Worm (Caenorhabditis elegans) whole organism, L1 larva: ENCODE data around the gene ZK177.3.

ENCODE experiments used
- C04F5.9 ChIP-seq: sonication (generic microtip); optimal IDR thresholded peaks from 2 replicates; lab custom pipeline; 2016; ENCODE audit warnings: missing genetic modification characterization, missing compliant biosample characterization
- C16A3.4 ChIP-seq: fragments of 150-350 bp; optimal IDR thresholded peaks from 2 replicates; lab custom pipeline; 2014; ENCODE audit warnings: missing biosample characterization, missing genetic modification characterization
- C34B4.2 ChIP-seq: sonication (generic microtip); optimal IDR thresholded peaks from 2 replicates; lab custom pipeline; 2017; ENCODE audit warnings: mild to moderate bottlenecking, missing genetic modification characterization, missing compliant biosample characterization
- Y116A8C.19 ChIP-seq: sonication (generic microtip); optimal IDR thresholded peaks from 2 replicates; lab custom pipeline; 2016; ENCODE audit warnings: missing compliant biosample characterization, missing genetic modification characterization, borderline replicate concordance
- alr-1 ChIP-seq: fragments of 200-800 bp; sonication (Bioruptor generic); optimal IDR thresholded peaks from 2 replicates; lab custom pipeline; 2018; ENCODE audit warnings: borderline replicate concordance, mild to moderate bottlenecking, missing genetic modification characterization, missing compliant biosample characterization
- blmp-1 ChIP-seq: fragments of 150-350 bp; optimal IDR thresholded peaks from 2 replicates; lab custom pipeline; 2014; ENCODE audit warnings: missing biosample characterization, missing genetic modification characterization
- ceh-8 ChIP-seq: fragments of 200-800 bp; sonication (Bioruptor generic); optimal IDR thresholded peaks from 2 replicates; lab custom pipeline; 2018; ENCODE audit warnings: mild to moderate bottlenecking, missing genetic modification characterization, moderate library complexity, missing compliant biosample characterization
- ceh-88 ChIP-seq: fragments of 200-800 bp; sonication (Bioruptor generic); IDR thresholded peaks from 2 replicates; pipeline ENCODE4 v1.3.6; 2022; ENCODE audit warnings: missing genetic modification characterization, missing compliant biosample characterization
- ces-1 ChIP-seq: fragments of 150-350 bp; optimal IDR thresholded peaks from 2 replicates; lab custom pipeline; 2014; ENCODE audit warnings: missing biosample characterization, missing genetic modification reagents, missing genetic modification characterization
- dpl-1 ChIP-seq, 3 experiments: fragments of 150-350 bp in 2 of 3; sonication (generic microtip) in 1 of 3; optimal IDR thresholded peaks; 2 replicates each; lab custom pipeline; 2014 to 2017; ENCODE audit warnings: missing biosample characterization in 3 of 3, missing genetic modification characterization in 3 of 3, missing genetic modification reagents in 3 of 3
- efl-1 ChIP-seq, 4 experiments: fragments of 150-350 bp; optimal IDR thresholded peaks in 3 of 4; peaks in 1 of 4; 1 replicate in 1 of 4; 2 replicates in 3 of 4; lab custom pipeline; 2014; ENCODE audit warnings: missing biosample characterization in 2 of 4, missing genetic modification characterization in 2 of 4, missing genetic modification reagents in 2 of 4
- efl-3 ChIP-seq: fragments of 200-800 bp; sonication (Bioruptor generic); optimal IDR thresholded peaks from 2 replicates; lab custom pipeline; 2018; ENCODE audit warnings: mild to moderate bottlenecking, missing genetic modification characterization, missing compliant biosample characterization
- egl-27 ChIP-seq, 2 experiments: fragments of 150-350 bp in 1 of 2; sonication (generic microtip); optimal IDR thresholded peaks; 3 replicates each; lab custom pipeline; 2017 to 2018; ENCODE audit warnings: missing biosample characterization in 2 of 2, missing genetic modification characterization in 2 of 2, missing genetic modification reagents in 2 of 2
- elt-2 ChIP-seq: sonication (generic microtip); optimal IDR thresholded peaks from 2 replicates; lab custom pipeline; 2016; ENCODE audit warnings: missing genetic modification characterization, mild to moderate bottlenecking, inconsistent platforms, missing compliant biosample characterization, missing genetic modification reagents
- ets-5 ChIP-seq: fragments of 200-800 bp; sonication (Bioruptor generic); IDR thresholded peaks from 2 replicates; pipeline ENCODE4 v1.3.6; 2022; ENCODE audit warnings: missing genetic modification characterization, missing compliant biosample characterization
- fkh-10 ChIP-seq: sonication (generic microtip); optimal IDR thresholded peaks from 2 replicates; lab custom pipeline; 2017; ENCODE audit warnings: missing biosample characterization, missing genetic modification reagents, missing genetic modification characterization
- fkh-4 ChIP-seq: sonication (generic microtip); optimal IDR thresholded peaks from 2 replicates; lab custom pipeline; 2016; ENCODE audit warnings: missing compliant biosample characterization, missing genetic modification characterization, borderline replicate concordance
- fkh-8 ChIP-seq: sonication (generic microtip); optimal IDR thresholded peaks from 2 replicates; lab custom pipeline; 2016; ENCODE audit warnings: mild to moderate bottlenecking, missing genetic modification characterization, missing compliant biosample characterization
- fos-1 ChIP-seq: fragments of 150-350 bp; optimal IDR thresholded peaks from 2 replicates; lab custom pipeline; 2014; ENCODE audit warnings: missing biosample characterization, missing genetic modification characterization
- hlh-4 ChIP-seq: sonication (generic microtip); optimal IDR thresholded peaks from 2 replicates; lab custom pipeline; 2016; ENCODE audit warnings: mild to moderate bottlenecking, missing genetic modification characterization, missing compliant biosample characterization
- hpl-2 ChIP-seq: fragments of 150-350 bp; optimal IDR thresholded peaks from 2 replicates; lab custom pipeline; 2014; ENCODE audit warnings: missing biosample characterization, missing genetic modification reagents, missing genetic modification characterization
- irx-1 ChIP-seq: sonication (generic microtip); optimal IDR thresholded peaks from 2 replicates; lab custom pipeline; 2016; ENCODE audit warnings: missing genetic modification characterization, missing compliant biosample characterization
- lin-13 ChIP-seq: fragments of 150-350 bp; optimal IDR thresholded peaks from 2 replicates; lab custom pipeline; 2014; ENCODE audit warnings: missing biosample characterization, missing genetic modification reagents, missing genetic modification characterization
- lin-14 ChIP-seq: fragments of 200-800 bp; sonication (Bioruptor generic); optimal IDR thresholded peaks from 2 replicates; lab custom pipeline; 2018; ENCODE audit warnings: mild to moderate bottlenecking, missing genetic modification characterization, moderate library complexity, missing compliant biosample characterization
- lin-15B ChIP-seq: fragments of 150-350 bp; sonication (generic microtip); optimal IDR thresholded peaks from 3 replicates; lab custom pipeline; 2014; ENCODE audit warnings: missing biosample characterization, missing genetic modification characterization
- lin-35 ChIP-seq, 2 experiments: fragments of 150-350 bp; optimal IDR thresholded peaks; 2 replicates each; lab custom pipeline; 2014; ENCODE audit warnings: missing biosample characterization in 2 of 2, missing genetic modification characterization in 2 of 2, missing genetic modification reagents in 2 of 2
- lsy-2 ChIP-seq, 2 experiments: fragments of 150-350 bp; optimal IDR thresholded peaks; 2 replicates each; lab custom pipeline; 2014; ENCODE audit warnings: missing biosample characterization in 2 of 2, missing genetic modification characterization in 2 of 2
- mab-9 ChIP-seq: fragments of 200-800 bp; sonication (Bioruptor generic); IDR thresholded peaks from 2 replicates; pipeline ENCODE4 v1.3.6; 2022; ENCODE audit warnings: missing genetic modification reagents, missing genetic modification characterization, missing compliant biosample characterization
- mef-2 ChIP-seq: fragments of 150-350 bp; optimal IDR thresholded peaks from 2 replicates; lab custom pipeline; 2014; ENCODE audit warnings: missing biosample characterization, missing genetic modification characterization
- mep-1 ChIP-seq: fragments of 150-350 bp; optimal IDR thresholded peaks from 2 replicates; lab custom pipeline; 2014; ENCODE audit warnings: missing biosample characterization, missing genetic modification characterization
- nhr-20 ChIP-seq: sonication (generic microtip); optimal IDR thresholded peaks from 2 replicates; lab custom pipeline; 2016; ENCODE audit warnings: mild to moderate bottlenecking, missing genetic modification characterization, missing compliant biosample characterization
- nhr-71 ChIP-seq: sonication (generic microtip); optimal IDR thresholded peaks from 2 replicates; lab custom pipeline; 2016; ENCODE audit warnings: mild to moderate bottlenecking, missing genetic modification characterization, moderate library complexity, missing compliant biosample characterization
- nhr-76 ChIP-seq: sonication (generic microtip); optimal IDR thresholded peaks from 2 replicates; lab custom pipeline; 2017; ENCODE audit warnings: missing biosample characterization, missing genetic modification characterization
- nhr-90 ChIP-seq: sonication (generic microtip); optimal IDR thresholded peaks from 2 replicates; lab custom pipeline; 2016; ENCODE audit warnings: mild to moderate bottlenecking, missing genetic modification characterization, missing compliant biosample characterization; ENCODE audit not compliant: poor library complexity
- pax-3 ChIP-seq: fragments of 200-800 bp; sonication (Bioruptor generic); optimal IDR thresholded peaks from 2 replicates; lab custom pipeline; 2018; ENCODE audit warnings: mild to moderate bottlenecking, missing genetic modification characterization, moderate library complexity, missing compliant biosample characterization
- pqm-1 ChIP-seq: sonication (generic microtip); optimal IDR thresholded peaks from 3 replicates; lab custom pipeline; 2017; ENCODE audit warnings: missing biosample characterization, missing genetic modification characterization
- skn-1 ChIP-seq: fragments of 150-350 bp; optimal IDR thresholded peaks from 2 replicates; lab custom pipeline; 2014; ENCODE audit warnings: missing biosample characterization, missing genetic modification characterization
- snpc-4 ChIP-seq: fragments of 150-350 bp; optimal IDR thresholded peaks from 2 replicates; lab custom pipeline; 2014; ENCODE audit warnings: missing biosample characterization, missing genetic modification characterization
- sptf-1 ChIP-seq: fragments of 150-350 bp; optimal IDR thresholded peaks from 2 replicates; lab custom pipeline; 2014; ENCODE audit warnings: missing biosample characterization, missing genetic modification characterization
- sup-37 ChIP-seq: fragments of 200-800 bp; sonication (Bioruptor generic); optimal IDR thresholded peaks from 2 replicates; lab custom pipeline; 2018; ENCODE audit warnings: mild to moderate bottlenecking, missing genetic modification characterization, missing compliant biosample characterization
- swsn-7 ChIP-seq: sonication (generic microtip); optimal IDR thresholded peaks from 2 replicates; lab custom pipeline; 2016; ENCODE audit warnings: missing genetic modification characterization, missing compliant biosample characterization
- tbx-2 ChIP-seq: sonication (generic microtip); optimal IDR thresholded peaks from 2 replicates; lab custom pipeline; 2016; ENCODE audit warnings: missing genetic modification characterization, missing compliant biosample characterization
- unc-30 ChIP-seq: sonication (generic microtip); optimal IDR thresholded peaks from 2 replicates; lab custom pipeline; 2017; ENCODE audit warnings: missing biosample characterization, missing genetic modification characterization
- unc-62 ChIP-seq: fragments of 150-350 bp; optimal IDR thresholded peaks from 2 replicates; lab custom pipeline; 2014; ENCODE audit warnings: missing biosample characterization, missing genetic modification reagents, missing genetic modification characterization
- vab-15 ChIP-seq: sonication (generic microtip); optimal IDR thresholded peaks from 2 replicates; lab custom pipeline; 2017; ENCODE audit warnings: missing genotype, mild to moderate bottlenecking, missing genetic modification characterization, missing compliant biosample characterization
- zag-1 ChIP-seq: fragments of 150-350 bp; optimal IDR thresholded peaks from 2 replicates; lab custom pipeline; 2014; ENCODE audit warnings: missing biosample characterization, missing genetic modification characterization
- ztf-11 ChIP-seq, 2 experiments: sonication (generic microtip); optimal IDR thresholded peaks; 2 replicates each; lab custom pipeline; 2016 to 2017; ENCODE audit warnings: missing genetic modification characterization in 2 of 2, missing biosample characterization in 1 of 2, missing compliant biosample characterization in 1 of 2

The ZK177.3 gene

DNA sequence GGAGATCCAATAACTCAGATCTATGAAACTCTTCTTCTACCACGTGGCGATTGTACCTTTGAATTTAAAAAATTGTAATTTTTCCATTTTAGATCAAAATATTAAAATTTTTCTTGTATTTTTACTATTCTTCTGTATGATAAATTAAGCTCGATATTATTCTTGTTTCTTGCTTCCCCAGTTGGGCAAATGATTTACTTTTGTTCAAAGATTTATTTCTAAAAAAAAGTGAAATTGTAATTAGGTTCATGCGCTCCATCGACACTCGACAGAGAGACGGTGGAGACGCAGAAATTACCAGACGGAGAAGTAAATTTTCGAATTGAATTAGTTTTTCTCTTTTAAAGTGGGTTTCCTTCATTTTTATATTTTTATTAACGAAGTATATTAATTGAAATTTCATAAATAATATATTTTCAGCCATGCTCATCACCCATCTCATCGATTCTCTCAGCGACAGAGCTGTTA is 9.8 kb upstream of the ZK177.3 start, which contains the start of gene npp-24:
npp-24 (plus strand) TSS at position 51 of the 468 bp plus-strand sequence.
- TF ChIP-seq pax-3 (tag; lab: Kevin White, UChicago) (no peak), alr-1 (tag; lab: Kevin White, UChicago) (no peak), lin-13 (GFP tag; lab: Kevin White, UChicago) (no peak), zag-1 (no peak), egl-27 (tag; optimal IDR thresholded peaks at IDR 0.05; lab: Kevin White, UChicago) (no peak), C04F5.9 (tag; lab: Kevin White, UChicago) (no peak), fkh-4 (tag; lab: Kevin White, UChicago) (no peak), vab-15 (tag; lab: Kevin White, UChicago) (no peak), lin-35 (GFP tag; optimal IDR thresholded peaks at IDR 0.05; lab: Kevin White, UChicago) (peak in 1 of 2 experiments; percentile 24), fos-1 (tag; lab: Kevin White, UChicago) (no peak), lin-15B (tag; lab: Kevin White, UChicago) (peak; percentile 28), nhr-90 (tag; lab: Kevin White, UChicago) (no peak), ceh-8 (GFP tag; lab: Kevin White, UChicago) (no peak), efl-1 (optimal IDR thresholded peaks at IDR 0.05; lab: Kevin White, UChicago) (peak; percentile 20 to 23), efl-1 (GFP tag; optimal IDR thresholded peaks at IDR 0.05 in 1 of 2; lab: Kevin White, UChicago) (peak in 1 of 2 experiments; percentile 17), efl-3 (GFP tag; lab: Kevin White, UChicago) (no peak), sptf-1 (tag; lab: Kevin White, UChicago) (no peak), snpc-4 (tag; lab: Kevin White, UChicago) (no peak), lsy-2 (tag; optimal IDR thresholded peaks at IDR 0.05; lab: Kevin White, UChicago) (peak in 1 of 2 experiments; percentile 33), mep-1 (no peak), elt-2 (tag; lab: Kevin White, UChicago) (no peak), C16A3.4 (tag; lab: Kevin White, UChicago) (no peak), hpl-2 (GFP tag; lab: Kevin White, UChicago) (no peak), tbx-2 (tag; lab: Kevin White, UChicago) (no peak), Y116A8C.19 (tag; lab: Kevin White, UChicago) (no peak), swsn-7 (tag; lab: Kevin White, UChicago) (no peak), dpl-1 (GFP tag; optimal IDR thresholded peaks at IDR 0.05; lab: Kevin White, UChicago) (peak in 1 of 3 experiments; percentile 45), C34B4.2 (tag; lab: Kevin White, UChicago) (no peak), blmp-1 (peak; percentile 95), ztf-11 (tag; optimal IDR thresholded peaks at IDR 0.05; lab: Kevin White, UChicago) (no peak), irx-1 (tag; lab: Kevin White, UChicago) (no peak), mef-2 (tag; lab: Kevin White, UChicago) (no peak), unc-62 (GFP tag; lab: Kevin White, UChicago) (no peak), ces-1 (no peak), sup-37 (no peak)

DNA sequence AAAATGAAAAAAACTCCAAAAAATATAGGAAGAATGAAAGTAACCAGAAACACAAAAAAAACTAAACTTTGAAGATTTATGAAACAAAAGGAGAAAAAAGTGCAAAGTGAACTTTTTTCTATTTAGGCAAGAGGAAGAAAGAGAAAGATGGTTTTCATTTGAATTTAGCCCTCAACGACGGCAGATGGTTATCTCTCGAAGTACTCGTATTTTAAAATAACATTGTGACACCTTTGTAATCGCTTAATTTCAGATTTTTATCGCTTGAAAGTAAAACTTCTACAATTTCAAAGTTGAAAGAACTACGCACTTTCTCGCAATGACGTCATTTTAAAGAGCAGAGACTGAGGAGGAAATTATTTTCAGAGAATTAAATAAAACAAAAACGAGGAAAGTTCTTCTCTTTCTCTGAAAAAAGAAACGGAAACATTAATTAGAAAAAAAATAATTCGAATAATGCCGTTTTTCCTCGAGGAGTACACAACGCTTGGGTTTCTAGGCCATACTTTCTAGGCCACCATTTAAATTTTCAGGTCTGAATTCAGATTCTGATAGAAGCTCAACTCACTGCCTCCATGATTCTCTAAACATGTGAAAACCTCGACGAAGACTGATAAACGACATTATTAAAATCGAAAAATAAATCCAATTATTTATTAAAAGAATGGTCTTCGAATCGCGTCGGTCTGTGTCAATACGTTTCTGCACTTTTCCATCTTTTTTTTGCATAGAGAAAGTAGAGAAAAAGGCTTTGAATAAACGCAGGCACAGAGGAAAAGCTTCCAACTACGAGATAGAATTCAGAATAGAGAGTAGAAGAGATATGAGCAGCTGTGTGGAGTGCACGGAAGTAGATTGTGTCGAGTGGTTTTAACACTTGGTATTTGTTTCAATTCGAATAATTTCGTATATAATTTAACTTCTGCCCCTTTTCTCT is 4.0 kb upstream of the ZK177.3 start:
- TF ChIP-seq nhr-20 (tag; lab: Kevin White, UChicago) (no peak), ets-5 (GFP tag; lab: Robert Waterston, UW) (no peak), ceh-8 (GFP tag; lab: Kevin White, UChicago) (no peak), nhr-76 (tag; lab: Kevin White, UChicago) (no peak), sup-37 (no peak), nhr-71 (peak; percentile 58), vab-15 (tag; lab: Kevin White, UChicago) (no peak), hlh-4 (no peak), mab-9 (GFP tag; lab: Robert Waterston, UW) (no peak), mef-2 (tag; lab: Kevin White, UChicago) (no peak), ceh-88 (GFP tag; lab: Robert Waterston, UW) (peak; percentile 37; the same call in 1 of the 2 replicates), C16A3.4 (tag; lab: Kevin White, UChicago) (no peak), unc-30 (no peak), pqm-1 (no peak), lin-35 (GFP tag; optimal IDR thresholded peaks at IDR 0.05; lab: Kevin White, UChicago) (peak in 1 of 2 experiments; percentile 24), unc-62 (GFP tag; lab: Kevin White, UChicago) (no peak), fkh-10 (GFP tag; lab: Kevin White, UChicago) (no peak), blmp-1 (no peak), lin-13 (GFP tag; lab: Kevin White, UChicago) (no peak), lin-14 (GFP tag; lab: Kevin White, UChicago) (peak; percentile 71), fkh-8 (tag; lab: Kevin White, UChicago) (peak; percentile 39), skn-1 (tag; lab: Kevin White, UChicago) (no peak)
